Worm (Caenorhabditis elegans) whole organism, young adult: ENCODE measurements around the gene snfc-5.
"Not testable (repeated sequence)": the region's sequence is repeated elsewhere in the genome, so short reads cannot be mapped to it uniquely, and the experiment has no call there.

ENCODE experiments used
- C06A6.2 ChIP-seq: fragments of 200-800 bp; sonication (Bioruptor generic); conservative IDR thresholded peaks from 2 replicates; pipeline ENCODE4 v1.3.6; 2022; ENCODE audit warnings: missing genetic modification characterization, missing compliant biosample characterization
- C17E4.6 ChIP-seq: fragments of 200-800 bp; sonication (Bioruptor generic); IDR thresholded peaks from 2 replicates; pipeline ENCODE4 v1.3.6; 2022; ENCODE audit warnings: missing genetic modification reagents, missing genetic modification characterization, missing compliant biosample characterization
- D2030.7 ChIP-seq: fragments of 200-800 bp; sonication (Bioruptor generic); IDR thresholded peaks from 2 replicates; pipeline ENCODE4 v1.3.6; 2022; ENCODE audit warnings: missing genetic modification reagents, missing genetic modification characterization, missing compliant biosample characterization
- F49E8.2 ChIP-seq: sonication (generic microtip); optimal IDR thresholded peaks from 3 replicates; lab custom pipeline; 2017; ENCODE audit warnings: missing genetic modification characterization, mild to moderate bottlenecking, missing compliant biosample characterization, antibody characterized with exemption, moderate library complexity; ENCODE audit not compliant: insufficient read depth
- F52B5.7 ChIP-seq: sonication (generic microtip); optimal IDR thresholded peaks from 2 replicates; lab custom pipeline; 2016; ENCODE audit warnings: mild to moderate bottlenecking, missing genetic modification characterization, missing compliant biosample characterization
- Y56A3A.18 ChIP-seq: fragments of 200-800 bp; sonication (Bioruptor generic); IDR thresholded peaks from 2 replicates; pipeline ENCODE4 v1.3.6; 2022; ENCODE audit warnings: missing genetic modification reagents, missing genetic modification characterization, missing compliant biosample characterization
- Y67H2A.10 ChIP-seq: fragments of 200-800 bp; sonication (Bioruptor generic); conservative IDR thresholded peaks from 2 replicates; pipeline ENCODE4 v1.3.6; 2022; ENCODE audit warnings: missing genetic modification reagents, missing genetic modification characterization, missing compliant biosample characterization
- Y95B8A.8 ChIP-seq: fragments of 200-800 bp; sonication (Bioruptor generic); IDR thresholded peaks from 2 replicates; pipeline ENCODE4 v1.3.6; 2022; ENCODE audit warnings: missing genetic modification reagents, missing genetic modification characterization, missing compliant biosample characterization
- ZK185.1 ChIP-seq: sonication (generic microtip); optimal IDR thresholded peaks from 2 replicates; lab custom pipeline; 2016; ENCODE audit warnings: mild to moderate bottlenecking, missing genetic modification characterization, missing compliant biosample characterization; ENCODE audit not compliant: poor library complexity, severe bottlenecking
- ama-1 ChIP-seq, 3 experiments: fragments of 150-350 bp in 1 of 3; sonication (generic microtip) in 2 of 3; optimal IDR thresholded peaks; 2 replicates each; lab custom pipeline; 2014 to 2018; ENCODE audit warnings: missing biosample characterization in 2 of 3, missing genetic modification characterization in 2 of 3, missing genetic modification reagents in 2 of 3
- aptf-3 ChIP-seq: fragments of 200-800 bp; sonication (Bioruptor generic); IDR thresholded peaks from 2 replicates; pipeline ENCODE4 v1.3.6; 2022; ENCODE audit warnings: missing genetic modification characterization, missing compliant biosample characterization
- attf-3 ChIP-seq: fragments of 200-800 bp; sonication (Bioruptor generic); conservative IDR thresholded peaks from 2 replicates; pipeline ENCODE4 v1.3.6; 2022; ENCODE audit warnings: missing genetic modification reagents, missing genetic modification characterization, missing compliant biosample characterization
- attf-5 ChIP-seq: fragments of 200-800 bp; sonication (Bioruptor generic); optimal IDR thresholded peaks from 2 replicates; lab custom pipeline; 2018; ENCODE audit warnings: mild to moderate bottlenecking, missing genetic modification characterization, missing compliant biosample characterization
- ceh-27 ChIP-seq: fragments of 200-800 bp; sonication (Bioruptor generic); optimal IDR thresholded peaks from 2 replicates; lab custom pipeline; 2018; ENCODE audit warnings: mild to moderate bottlenecking, missing genetic modification characterization, moderate library complexity, missing compliant biosample characterization
- ceh-40 ChIP-seq: fragments of 200-800 bp; sonication (Bioruptor generic); IDR thresholded peaks from 2 replicates; pipeline ENCODE4 v1.3.6; 2022; ENCODE audit warnings: missing genetic modification characterization, missing compliant biosample characterization
- ceh-91 ChIP-seq: fragments of 200-800 bp; sonication (Bioruptor generic); IDR thresholded peaks from 2 replicates; pipeline ENCODE4 v1.3.6; 2022; ENCODE audit warnings: missing genetic modification reagents, missing genetic modification characterization, missing compliant biosample characterization
- chd-7 ChIP-seq: sonication (generic microtip); optimal IDR thresholded peaks from 2 replicates; lab custom pipeline; 2016; ENCODE audit warnings: mild to moderate bottlenecking, missing genetic modification characterization, moderate library complexity, missing compliant biosample characterization
- die-1 ChIP-seq: sonication (generic microtip); optimal IDR thresholded peaks from 2 replicates; lab custom pipeline; 2016; ENCODE audit warnings: missing genotype, mild to moderate bottlenecking, missing genetic modification characterization, missing compliant biosample characterization
- dox-1 ChIP-seq: fragments of 200-800 bp; sonication (Bioruptor generic); IDR thresholded peaks from 2 replicates; pipeline ENCODE4 v1.3.6; 2022; ENCODE audit warnings: missing genetic modification reagents, missing genetic modification characterization, missing compliant biosample characterization
- egl-44 ChIP-seq: fragments of 200-800 bp; sonication (Bioruptor generic); IDR thresholded peaks from 2 replicates; pipeline ENCODE4 v1.3.6; 2022; ENCODE audit warnings: missing genetic modification reagents, missing genetic modification characterization, missing compliant biosample characterization
- egrh-3 ChIP-seq: fragments of 200-800 bp; sonication (Bioruptor generic); IDR thresholded peaks from 2 replicates; pipeline ENCODE4 v1.3.6; 2022; ENCODE audit warnings: missing genetic modification reagents, missing genetic modification characterization, missing compliant biosample characterization
- fkh-3 ChIP-seq: sonication (generic microtip); optimal IDR thresholded peaks from 2 replicates; lab custom pipeline; 2016; ENCODE audit warnings: mild to moderate bottlenecking, missing genetic modification characterization, missing compliant biosample characterization
- him-1 ChIP-seq: sonication (generic microtip); optimal IDR thresholded peaks from 2 replicates; lab custom pipeline; 2016; ENCODE audit warnings: missing genotype, missing genetic modification reagents, missing genetic modification characterization, missing compliant biosample characterization
- hmg-1.2 ChIP-seq: fragments of 200-800 bp; sonication (Bioruptor generic); IDR thresholded peaks from 2 replicates; pipeline ENCODE4 v1.3.6; 2022; ENCODE audit warnings: missing genetic modification reagents, missing genetic modification characterization, missing compliant biosample characterization
- hsf-1 ChIP-seq: fragments of 200-800 bp; sonication (Bioruptor generic); IDR thresholded peaks from 2 replicates; pipeline ENCODE4 v1.3.6; 2022; ENCODE audit warnings: missing genetic modification reagents, missing genetic modification characterization, missing compliant biosample characterization
- let-526 ChIP-seq: fragments of 200-800 bp; sonication (Bioruptor generic); IDR thresholded peaks from 2 replicates; pipeline ENCODE4 v1.3.6; 2022; ENCODE audit warnings: missing genetic modification reagents, missing genetic modification characterization, missing compliant biosample characterization
- let-607 ChIP-seq, 2 experiments: fragments of 200-800 bp in 1 of 2; sonication (Bioruptor generic) in 1 of 2; sonication (generic microtip) in 1 of 2; optimal IDR thresholded peaks; 2 replicates each; lab custom pipeline; 2016 to 2018; ENCODE audit warnings: mild to moderate bottlenecking in 2 of 2, missing compliant biosample characterization in 2 of 2, missing genetic modification characterization in 2 of 2, moderate library complexity in 2 of 2, missing genotype in 1 of 2
- lin-26 ChIP-seq: fragments of 200-800 bp; sonication (Bioruptor generic); IDR thresholded peaks from 2 replicates; pipeline ENCODE4 v1.3.6; 2022; ENCODE audit warnings: missing genetic modification reagents, missing genetic modification characterization, missing compliant biosample characterization
- lin-35 ChIP-seq, 3 experiments: fragments of 150-350 bp in 2 of 3; sonication (generic microtip) in 1 of 3; optimal IDR thresholded peaks; 2 replicates each; lab custom pipeline; 2014 to 2018; ENCODE audit warnings: missing biosample characterization in 3 of 3, missing genetic modification characterization in 3 of 3, missing genetic modification reagents in 3 of 3
- lin-40 ChIP-seq: sonication (generic microtip); optimal IDR thresholded peaks from 2 replicates; lab custom pipeline; 2016; ENCODE audit warnings: missing genetic modification characterization, mild to moderate bottlenecking, missing compliant biosample characterization, missing genotype, missing genetic modification reagents
- madf-3 ChIP-seq: fragments of 200-800 bp; sonication (Bioruptor generic); IDR thresholded peaks from 2 replicates; pipeline ENCODE4 v1.3.6; 2022; ENCODE audit warnings: missing genetic modification reagents, missing genetic modification characterization, missing compliant biosample characterization
- madf-8 ChIP-seq: fragments of 200-800 bp; sonication (Bioruptor generic); conservative IDR thresholded peaks from 2 replicates; pipeline ENCODE4 v1.3.6; 2022; ENCODE audit warnings: missing genetic modification reagents, missing genetic modification characterization, missing compliant biosample characterization
- mcd-1 ChIP-seq: fragments of 200-800 bp; sonication (Bioruptor generic); IDR thresholded peaks from 2 replicates; pipeline ENCODE4 v1.3.6; 2022; ENCODE audit warnings: missing genetic modification reagents, missing genetic modification characterization, missing compliant biosample characterization
- mel-28 ChIP-seq: sonication (generic microtip); optimal IDR thresholded peaks from 2 replicates; lab custom pipeline; 2016; ENCODE audit warnings: borderline replicate concordance, mild to moderate bottlenecking, missing genetic modification characterization, missing compliant biosample characterization
- nfyb-1 ChIP-seq: fragments of 200-800 bp; sonication (Bioruptor generic); IDR thresholded peaks from 2 replicates; pipeline ENCODE4 v1.3.6; 2022; ENCODE audit warnings: missing genetic modification reagents, missing genetic modification characterization, missing compliant biosample characterization
- nhr-27 ChIP-seq: fragments of 200-800 bp; sonication (Bioruptor generic); optimal IDR thresholded peaks from 2 replicates; lab custom pipeline; 2018; ENCODE audit warnings: mild to moderate bottlenecking, missing genetic modification characterization, moderate library complexity, missing compliant biosample characterization
- nhr-80 ChIP-seq: sonication (generic microtip); optimal IDR thresholded peaks from 2 replicates; lab custom pipeline; 2016; ENCODE audit warnings: missing genetic modification characterization, missing compliant biosample characterization
- nhr-90 ChIP-seq: sonication (generic microtip); optimal IDR thresholded peaks from 2 replicates; lab custom pipeline; 2016; ENCODE audit warnings: missing genotype, mild to moderate bottlenecking, missing genetic modification characterization, missing compliant biosample characterization
- rcor-1 ChIP-seq: fragments of 200-800 bp; sonication (Bioruptor generic); IDR thresholded peaks from 2 replicates; pipeline ENCODE4 v1.3.6; 2022; ENCODE audit warnings: missing genetic modification reagents, missing genetic modification characterization, missing compliant biosample characterization
- snpc-4 ChIP-seq, 5 experiments: fragments of 150-350 bp in 1 of 5; sonication (generic microtip) in 4 of 5; optimal IDR thresholded peaks; 2 replicates each; lab custom pipeline; 2014 to 2018; ENCODE audit warnings: missing genetic modification characterization in 5 of 5, missing biosample characterization in 3 of 5, antibody characterized with exemption in 2 of 5, mild to moderate bottlenecking in 2 of 5, missing compliant biosample characterization in 2 of 5, missing genotype in 2 of 5, moderate library complexity in 2 of 5, missing genetic modification reagents in 1 of 5
- somi-1 ChIP-seq: fragments of 200-800 bp; sonication (Bioruptor generic); optimal IDR thresholded peaks from 2 replicates; lab custom pipeline; 2018; ENCODE audit warnings: mild to moderate bottlenecking, missing genetic modification characterization, missing compliant biosample characterization
- ztf-22 ChIP-seq: fragments of 200-800 bp; sonication (Bioruptor generic); optimal IDR thresholded peaks from 2 replicates; lab custom pipeline; 2018; ENCODE audit warnings: mild to moderate bottlenecking, missing genetic modification characterization, moderate library complexity, missing compliant biosample characterization
- ztf-25 ChIP-seq: fragments of 200-800 bp; sonication (Bioruptor generic); IDR thresholded peaks from 2 replicates; pipeline ENCODE4 v1.3.6; 2022; ENCODE audit warnings: missing genetic modification reagents, missing genetic modification characterization, missing compliant biosample characterization
- ztf-26 ChIP-seq: sonication (generic microtip); optimal IDR thresholded peaks from 2 replicates; lab custom pipeline; 2017; ENCODE audit warnings: missing genetic modification characterization, missing compliant biosample characterization
- ztf-3 ChIP-seq: fragments of 200-800 bp; sonication (Bioruptor generic); optimal IDR thresholded peaks from 2 replicates; lab custom pipeline; 2018; ENCODE audit warnings: mild to moderate bottlenecking, missing genetic modification characterization, missing compliant biosample characterization

The snfc-5 gene

ce11 chrIII:4369381-4369809, 35.2 kb upstream of the snfc-5 start (continued):
- peak; percentile 85 for TF ChIP-seq D2030.7 (GFP tag; lab: Robert Waterston, UW)
- 0 out of 2 replicates have a peak, but pooled peaks have one; percentile 42 for TF ChIP-seq madf-3 (GFP tag; lab: Robert Waterston, UW)
- TF ChIP-seq C06A6.2 (GFP tag; lab: Robert Waterston, UW) = peak; percentile 50; the same call in 1 of the 2 replicates
- TF ChIP-seq snpc-4 (GFP tag; optimal IDR thresholded peaks at IDR 0.05; lab: Kevin White, UChicago) = not testable (repeated sequence)
- TF ChIP-seq snpc-4 (tag; optimal IDR thresholded peaks at IDR 0.05; lab: Kevin White, UChicago) = peak in 2 of 4 experiments; percentile 44 to 65
- TF ChIP-seq Y56A3A.18 (GFP tag; lab: Robert Waterston, UW) = peak; percentile 62; the same call in 1 of the 2 replicates
- TF ChIP-seq attf-5 (GFP tag; lab: Kevin White, UChicago) = peak; percentile 58
- TF ChIP-seq somi-1 (GFP tag; lab: Kevin White, UChicago) = peak; percentile 45
- peak; percentile 35 for TF ChIP-seq chd-7 (tag; lab: Kevin White, UChicago)
- peak; percentile 76 for TF ChIP-seq egl-44
- TF ChIP-seq nhr-90 (tag; lab: Kevin White, UChicago) = peak; percentile 40
- peak; percentile 4; the same call in 1 of the 2 replicates for TF ChIP-seq let-526 (GFP tag; lab: Robert Waterston, UW)
- 0 out of 2 replicates have a peak, but pooled peaks have one; percentile 53 for TF ChIP-seq Y95B8A.8
- peak; percentile 48; the same call in 1 of the 2 replicates for TF ChIP-seq ztf-25
- TF ChIP-seq lin-26 (GFP tag; lab: Robert Waterston, UW) = peak; percentile 86
- TF ChIP-seq rcor-1 = peak; percentile 85
- TF ChIP-seq egrh-3 (GFP tag; lab: Robert Waterston, UW) = peak; percentile 78
- TF ChIP-seq ceh-40 = peak; percentile 51; the same call in 1 of the 2 replicates
- TF ChIP-seq him-1 = peak; percentile 6
- peak; percentile 60 for TF ChIP-seq nhr-80 (tag; lab: Kevin White, UChicago)
- TF ChIP-seq ZK185.1 (tag; lab: Kevin White, UChicago) = peak; percentile 77
- TF ChIP-seq hsf-1 (GFP tag; lab: Robert Waterston, UW) = 0 out of 2 replicates have a peak, but pooled peaks have one; percentile 59
- 0 out of 2 replicates have a peak, but pooled peaks have one; percentile 39 for TF ChIP-seq ceh-91
- TF ChIP-seq let-607 (tag; optimal IDR thresholded peaks at IDR 0.05; lab: Kevin White, UChicago) = peak in 1 of 2 experiments; percentile 45
- peak; percentile 33 for TF ChIP-seq mel-28
- peak; percentile 29; the same call in 1 of the 2 replicates for TF ChIP-seq madf-8 (GFP tag; lab: Robert Waterston, UW)
- peak; percentile 55 for TF ChIP-seq fkh-3
- TF ChIP-seq mcd-1 = peak; percentile 80
- peak; percentile 67; the same call in 1 of the 2 replicates for TF ChIP-seq C17E4.6 (GFP tag; lab: Robert Waterston, UW)

ce11 chrIII:4370585-4370984, 34.0 kb upstream of the snfc-5 start, which contains the start of gene ckb-3:
Gene ckb-3 (plus strand): TSS chrIII:4370885.
- no peak for TF ChIP-seq D2030.7 (GFP tag; lab: Robert Waterston, UW)
- TF ChIP-seq hsf-1 (GFP tag; lab: Robert Waterston, UW) = no peak
- no peak for TF ChIP-seq nhr-90 (tag; lab: Kevin White, UChicago)
- TF ChIP-seq F49E8.2 (tag; lab: Kevin White, UChicago) = no peak
- TF ChIP-seq hmg-1.2 (GFP tag; lab: Robert Waterston, UW) = no peak
- TF ChIP-seq ztf-22 (GFP tag; lab: Kevin White, UChicago) = no peak
- no peak for TF ChIP-seq die-1 (tag; lab: Kevin White, UChicago)
- TF ChIP-seq dox-1 (GFP tag; lab: Robert Waterston, UW) = no peak
- TF ChIP-seq aptf-3 (GFP tag; lab: Robert Waterston, UW) = no peak

DNA sequence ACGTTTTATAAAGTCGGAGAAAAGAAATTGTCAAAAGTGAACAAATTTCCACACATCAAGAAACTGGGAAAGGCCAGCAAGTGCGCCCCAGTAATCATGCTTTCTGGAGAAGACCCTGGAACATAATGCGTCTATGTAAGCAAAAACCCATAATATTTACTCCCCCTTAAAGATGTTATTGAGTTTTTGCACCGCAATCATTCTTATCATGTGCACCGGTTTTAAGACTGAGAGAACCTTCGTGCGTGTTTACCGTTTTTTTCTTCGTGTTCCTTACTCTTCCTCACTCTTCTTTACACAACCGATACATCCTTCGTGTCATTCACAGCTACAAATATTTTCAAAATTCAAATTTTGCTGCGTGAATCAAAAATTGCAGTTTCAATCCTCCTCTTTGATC, 31.7 kb upstream of the snfc-5 start:
- no peak for TF ChIP-seq Y95B8A.8
- TF ChIP-seq nfyb-1 = no peak
- TF ChIP-seq ceh-27 (GFP tag; lab: Kevin White, UChicago) = no peak
- TF ChIP-seq ztf-26 (tag; lab: Kevin White, UChicago) = no peak
- no peak for TF ChIP-seq nhr-27
- TF ChIP-seq lin-35 (GFP tag; optimal IDR thresholded peaks at IDR 0.05; lab: Kevin White, UChicago) = no peak
- no peak for TF ChIP-seq lin-40 (tag; lab: Kevin White, UChicago)
- no peak for TF ChIP-seq attf-3 (GFP tag; lab: Robert Waterston, UW)
- TF ChIP-seq Y67H2A.10 (GFP tag; lab: Robert Waterston, UW) = no peak
- TF ChIP-seq hsf-1 (GFP tag; lab: Robert Waterston, UW) = no peak
- no peak for TF ChIP-seq ama-1 (optimal IDR thresholded peaks at IDR 0.05; lab: Kevin White, UChicago)
- TF ChIP-seq ama-1 (GFP tag; optimal IDR thresholded peaks at IDR 0.05; lab: Kevin White, UChicago) = no peak
- TF ChIP-seq ztf-3 (GFP tag; lab: Kevin White, UChicago) = no peak
- no peak for TF ChIP-seq F52B5.7
